Worm (Caenorhabditis elegans) whole organism, L4 larva: ENCODE results near the gene K10B3.5.

Experiments used
- F44E2.7 ChIP-seq: fragments of 200-800 bp; sonication (Bioruptor generic); IDR thresholded peaks from 2 replicates; pipeline ENCODE4 v2.1.2; 2022; ENCODE audit warnings: missing genetic modification characterization, missing compliant biosample characterization
- R02D3.7 ChIP-seq: fragments of 150-350 bp; sonication (generic microtip); optimal IDR thresholded peaks from 3 replicates; lab custom pipeline; 2014; ENCODE audit warnings: missing biosample characterization, missing genetic modification characterization
- T20F7.1 ChIP-seq: fragments of 200-800 bp; sonication (Bioruptor generic); optimal IDR thresholded peaks from 2 replicates; lab custom pipeline; 2018; ENCODE audit warnings: mild to moderate bottlenecking, missing genetic modification characterization, missing compliant biosample characterization
- Y105C5A.15 ChIP-seq: fragments of 200-800 bp; sonication (Bioruptor generic); IDR thresholded peaks from 2 replicates; pipeline ENCODE4 v1.3.6; 2022; ENCODE audit warnings: missing genetic modification characterization, missing compliant biosample characterization
- Y5F2A.4 ChIP-seq: fragments of 200-800 bp; sonication (Bioruptor generic); optimal IDR thresholded peaks from 2 replicates; lab custom pipeline; 2018; ENCODE audit warnings: mild to moderate bottlenecking, missing genetic modification characterization, missing compliant biosample characterization
- Y75B8A.6 ChIP-seq: fragments of 200-800 bp; sonication (Bioruptor generic); IDR thresholded peaks from 2 replicates; pipeline ENCODE4 v1.3.6; 2022; ENCODE audit warnings: missing genetic modification reagents, missing genetic modification characterization, missing compliant biosample characterization
- arid-1 ChIP-seq: fragments of 200-800 bp; sonication (Bioruptor generic); conservative IDR thresholded peaks from 2 replicates; pipeline ENCODE4 v1.3.6; 2022; ENCODE audit warnings: missing genetic modification reagents, missing genetic modification characterization, missing compliant biosample characterization
- ceh-20 ChIP-seq: fragments of 200-800 bp; sonication (Bioruptor generic); IDR thresholded peaks from 2 replicates; pipeline ENCODE4 v1.3.6; 2022; ENCODE audit warnings: missing genetic modification reagents, missing genetic modification characterization, missing compliant biosample characterization
- ceh-28 ChIP-seq: fragments of 150-350 bp; optimal IDR thresholded peaks from 2 replicates; lab custom pipeline; 2014; ENCODE audit warnings: missing biosample characterization, missing genetic modification reagents, missing genetic modification characterization
- ceh-44 ChIP-seq: fragments of 200-800 bp; sonication (Bioruptor generic); IDR thresholded peaks from 2 replicates; pipeline ENCODE4 v1.3.6; 2022; ENCODE audit warnings: missing genetic modification reagents, missing genetic modification characterization, missing compliant biosample characterization
- cey-2 ChIP-seq: sonication (generic microtip); optimal IDR thresholded peaks from 3 replicates; lab custom pipeline; 2017; ENCODE audit warnings: missing genetic modification characterization, mild to moderate bottlenecking, missing compliant biosample characterization, antibody characterized with exemption, borderline replicate concordance; ENCODE audit not compliant: insufficient read depth
- daf-12 ChIP-seq: fragments of 150-350 bp; optimal IDR thresholded peaks from 2 replicates; lab custom pipeline; 2014; ENCODE audit warnings: missing biosample characterization, missing genetic modification reagents, missing genetic modification characterization
- daf-16 ChIP-seq, 3 experiments: sonication (generic microtip); optimal IDR thresholded peaks; 2 replicates each; lab custom pipeline; 2016 to 2017; ENCODE audit warnings: missing genetic modification characterization in 3 of 3, missing genetic modification reagents in 3 of 3, mild to moderate bottlenecking in 2 of 3, missing compliant biosample characterization in 2 of 3, missing biosample characterization in 1 of 3, moderate library complexity in 1 of 3
- daf-8 ChIP-seq: fragments of 200-800 bp; sonication (Bioruptor generic); IDR thresholded peaks from 2 replicates; pipeline ENCODE4 v1.3.6; 2022; ENCODE audit warnings: missing genetic modification characterization, missing compliant biosample characterization
- dmd-6 ChIP-seq: fragments of 200-800 bp; sonication (Bioruptor generic); IDR thresholded peaks from 2 replicates; pipeline ENCODE4 v1.3.6; 2022; ENCODE audit warnings: missing genetic modification reagents, missing genetic modification characterization, missing compliant biosample characterization
- dve-1 ChIP-seq: sonication (generic microtip); optimal IDR thresholded peaks from 2 replicates; lab custom pipeline; 2017; ENCODE audit warnings: antibody characterized with exemption, mild to moderate bottlenecking, missing genetic modification characterization, missing compliant biosample characterization; ENCODE audit not compliant: insufficient read depth
- egl-27 ChIP-seq: sonication (generic microtip); optimal IDR thresholded peaks from 3 replicates; lab custom pipeline; 2017; ENCODE audit warnings: missing biosample characterization, missing genetic modification reagents, missing genetic modification characterization
- egl-43 ChIP-seq: fragments of 200-800 bp; sonication (Bioruptor generic); IDR thresholded peaks from 2 replicates; pipeline ENCODE4 v1.3.6; 2022; ENCODE audit warnings: missing genetic modification reagents, missing genetic modification characterization, missing compliant biosample characterization
- hif-1 ChIP-seq, 2 experiments: sonication (generic microtip); optimal IDR thresholded peaks; 2 replicates each; lab custom pipeline; 2016 to 2017; ENCODE audit warnings: missing compliant biosample characterization in 2 of 2, missing genetic modification characterization in 2 of 2, missing genetic modification reagents in 2 of 2, missing genotype in 2 of 2, mild to moderate bottlenecking in 1 of 2
- hlh-11 ChIP-seq: fragments of 200-800 bp; sonication (Bioruptor generic); optimal IDR thresholded peaks from 2 replicates; lab custom pipeline; 2018; ENCODE audit warnings: mild to moderate bottlenecking, missing genetic modification characterization, missing compliant biosample characterization
- hlh-30 ChIP-seq: sonication (generic microtip); optimal IDR thresholded peaks from 2 replicates; lab custom pipeline; 2017; ENCODE audit warnings: antibody characterized with exemption, mild to moderate bottlenecking, missing genetic modification characterization, missing compliant biosample characterization; ENCODE audit not compliant: insufficient read depth
- jun-1 ChIP-seq: fragments of 150-350 bp; optimal IDR thresholded peaks from 2 replicates; lab custom pipeline; 2014; ENCODE audit warnings: missing biosample characterization, missing genetic modification reagents, missing genetic modification characterization
- lim-7 ChIP-seq: fragments of 200-800 bp; sonication (Bioruptor generic); IDR thresholded peaks from 2 replicates; pipeline ENCODE4 v1.3.6; 2022; ENCODE audit warnings: missing genetic modification characterization, missing compliant biosample characterization
- lin-15B ChIP-seq: fragments of 150-350 bp; sonication (generic microtip); optimal IDR thresholded peaks from 3 replicates; lab custom pipeline; 2014; ENCODE audit warnings: missing biosample characterization, missing genetic modification characterization
- lin-29 ChIP-seq: fragments of 200-800 bp; sonication (Bioruptor generic); IDR thresholded peaks from 2 replicates; pipeline ENCODE4 v1.3.6; 2022; ENCODE audit warnings: missing genetic modification reagents, missing genetic modification characterization, missing compliant biosample characterization
- lin-38 ChIP-seq: fragments of 200-800 bp; sonication (Bioruptor generic); IDR thresholded peaks from 2 replicates; pipeline ENCODE4 v1.3.6; 2022; ENCODE audit warnings: missing genetic modification reagents, missing genetic modification characterization, missing compliant biosample characterization
- lsy-2 ChIP-seq, 2 experiments: fragments of 150-350 bp in 1 of 2; sonication (generic microtip) in 1 of 2; optimal IDR thresholded peaks; 2 replicates each; lab custom pipeline; 2014 to 2017; ENCODE audit warnings: missing biosample characterization in 2 of 2, missing genetic modification characterization in 2 of 2
- mxl-2 ChIP-seq: fragments of 200-800 bp; sonication (Bioruptor generic); conservative IDR thresholded peaks from 2 replicates; pipeline ENCODE4 v1.3.6; 2022; ENCODE audit warnings: missing genetic modification reagents, missing genetic modification characterization, missing compliant biosample characterization
- nhr-10 ChIP-seq: fragments of 150-350 bp; optimal IDR thresholded peaks from 2 replicates; lab custom pipeline; 2014; ENCODE audit warnings: missing biosample characterization, missing genetic modification characterization
- nhr-102 ChIP-seq: sonication (generic microtip); optimal IDR thresholded peaks from 2 replicates; lab custom pipeline; 2016; ENCODE audit warnings: mild to moderate bottlenecking, missing genetic modification characterization, moderate library complexity, missing compliant biosample characterization
- nhr-76 ChIP-seq: fragments of 150-350 bp; optimal IDR thresholded peaks from 2 replicates; lab custom pipeline; 2014; ENCODE audit warnings: missing biosample characterization, missing genetic modification characterization
- pha-4 ChIP-seq, 2 experiments: fragments of 150-350 bp in 1 of 2; fragments of 200-800 bp in 1 of 2; sonication (Bioruptor generic) in 1 of 2; IDR thresholded peaks in 1 of 2; optimal IDR thresholded peaks in 1 of 2; 2 replicates each; pipeline versions ENCODE4 v1.3.6 to Lab custom; 2014 to 2022; ENCODE audit warnings: missing genetic modification characterization in 2 of 2, missing genetic modification reagents in 2 of 2, missing biosample characterization in 1 of 2, missing compliant biosample characterization in 1 of 2
- php-3 ChIP-seq: fragments of 200-800 bp; sonication (Bioruptor generic); IDR thresholded peaks from 2 replicates; pipeline ENCODE4 v1.3.6; 2022; ENCODE audit warnings: missing genetic modification reagents, missing genetic modification characterization, missing compliant biosample characterization
- pqm-1 ChIP-seq: sonication (generic microtip); optimal IDR thresholded peaks from 2 replicates; lab custom pipeline; 2017; ENCODE audit warnings: missing biosample characterization, missing genetic modification characterization
- sdz-12 ChIP-seq: fragments of 200-800 bp; sonication (Bioruptor generic); optimal IDR thresholded peaks from 2 replicates; lab custom pipeline; 2018; ENCODE audit warnings: mild to moderate bottlenecking, missing genetic modification characterization, missing compliant biosample characterization
- set-16 ChIP-seq: fragments of 200-800 bp; sonication (Bioruptor generic); IDR thresholded peaks from 2 replicates; pipeline ENCODE4 v1.3.6; 2022; ENCODE audit warnings: missing genetic modification reagents, missing genetic modification characterization, missing compliant biosample characterization
- snpc-1.2 ChIP-seq: fragments of 200-800 bp; sonication (Bioruptor generic); IDR thresholded peaks from 2 replicates; pipeline ENCODE4 v1.3.6; 2022; ENCODE audit warnings: missing genetic modification reagents, missing genetic modification characterization, missing compliant biosample characterization
- spr-1 ChIP-seq: sonication (generic microtip); optimal IDR thresholded peaks from 2 replicates; lab custom pipeline; 2016; ENCODE audit warnings: mild to moderate bottlenecking, missing genetic modification characterization, missing compliant biosample characterization
- tag-97 ChIP-seq: fragments of 200-800 bp; sonication (Bioruptor generic); IDR thresholded peaks from 2 replicates; pipeline ENCODE4 v1.3.6; 2022; ENCODE audit warnings: missing genetic modification characterization, missing compliant biosample characterization
- unc-130 ChIP-seq: sonication (generic microtip); optimal IDR thresholded peaks from 2 replicates; lab custom pipeline; 2016; ENCODE audit warnings: missing genetic modification reagents, missing genetic modification characterization, missing compliant biosample characterization
- vab-7 ChIP-seq: fragments of 200-800 bp; sonication (Bioruptor generic); IDR thresholded peaks from 2 replicates; pipeline ENCODE4 v1.3.6; 2022; ENCODE audit warnings: missing genetic modification reagents, missing genetic modification characterization, missing compliant biosample characterization
- zag-1 ChIP-seq: fragments of 150-350 bp; optimal IDR thresholded peaks from 2 replicates; lab custom pipeline; 2014; ENCODE audit warnings: missing biosample characterization, missing genetic modification characterization
- zfp-3 ChIP-seq: fragments of 200-800 bp; sonication (Bioruptor generic); conservative IDR thresholded peaks from 2 replicates; pipeline ENCODE4 v1.3.6; 2022; ENCODE audit warnings: missing genetic modification reagents, missing genetic modification characterization, missing compliant biosample characterization
- zip-2 ChIP-seq: fragments of 150-350 bp; optimal IDR thresholded peaks from 2 replicates; lab custom pipeline; 2014; ENCODE audit warnings: missing biosample characterization, missing genetic modification characterization

K10B3.5 gene

DNA sequence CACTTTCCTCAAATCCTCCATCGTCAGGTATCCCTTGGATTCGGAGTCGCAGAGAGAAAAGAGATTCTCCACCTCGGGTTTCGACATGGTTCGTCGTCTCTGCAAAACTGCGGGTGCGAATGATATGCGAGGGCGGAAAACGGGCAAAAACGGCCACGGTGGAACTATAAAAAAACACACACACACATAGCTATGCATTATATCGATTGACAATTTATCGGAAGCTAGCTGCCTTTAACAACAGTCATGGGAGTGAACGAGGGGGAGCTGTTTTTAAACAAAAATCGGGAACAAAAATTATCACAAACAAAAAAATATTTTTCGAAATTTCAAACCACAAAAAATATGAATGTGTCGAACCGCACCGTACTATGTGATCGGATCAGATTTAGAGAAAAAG is 47.0 kb downstream of the K10B3.5 start, which contains the start of gene rsef-1:
Gene rsef-1 (minus strand): TSS at position 101 of the 400 bp plus-strand sequence.
- TF ChIP-seq egl-43 (GFP tag; lab: Robert Waterston, UW) (no peak), egl-27 (tag; lab: Kevin White, UChicago) (no peak), ceh-20 (GFP tag; lab: Robert Waterston, UW) (no peak), hif-1 (tag; optimal IDR thresholded peaks at IDR 0.05; lab: Kevin White, UChicago) (no peak), ceh-44 (no peak), nhr-76 (tag; lab: Kevin White, UChicago) (no peak), Y5F2A.4 (no peak), Y105C5A.15 (GFP tag; lab: Robert Waterston, UW) (no peak), lin-15B (no peak), lim-7 (GFP tag; lab: Robert Waterston, UW) (no peak), hlh-11 (tag; lab: Kevin White, UChicago) (no peak), zfp-3 (GFP tag; lab: Robert Waterston, UW) (no peak)

DNA sequence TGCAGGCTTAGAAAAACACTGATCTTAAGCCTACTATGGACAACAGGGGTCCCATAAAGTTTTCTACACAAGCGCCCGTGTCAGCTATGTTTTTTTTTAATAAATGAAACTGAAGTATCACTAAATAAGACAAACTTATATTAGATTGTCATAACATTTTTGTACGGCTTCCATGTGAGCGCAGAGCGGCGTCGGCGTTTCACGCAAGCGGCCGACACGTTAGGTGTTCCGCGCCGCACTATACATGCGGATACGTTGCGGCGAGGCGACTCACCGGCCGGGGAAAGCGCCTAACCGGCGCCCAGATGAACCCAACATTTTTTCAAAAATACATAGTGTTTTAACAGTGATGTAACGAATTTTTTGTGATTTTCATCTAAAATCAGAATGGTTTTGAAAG is 48.6 kb downstream of the K10B3.5 start:
- TF ChIP-seq pqm-1 (tag; lab: Kevin White, UChicago): no peak
- TF ChIP-seq nhr-10 (tag; lab: Kevin White, UChicago): no peak
- TF ChIP-seq set-16: peak; percentile 46; the same call in 1 of the 2 replicates
- 0 out of 2 replicates have a peak, but pooled peaks have one; percentile 25 for TF ChIP-seq snpc-1.2 (GFP tag; lab: Robert Waterston, UW)

DNA sequence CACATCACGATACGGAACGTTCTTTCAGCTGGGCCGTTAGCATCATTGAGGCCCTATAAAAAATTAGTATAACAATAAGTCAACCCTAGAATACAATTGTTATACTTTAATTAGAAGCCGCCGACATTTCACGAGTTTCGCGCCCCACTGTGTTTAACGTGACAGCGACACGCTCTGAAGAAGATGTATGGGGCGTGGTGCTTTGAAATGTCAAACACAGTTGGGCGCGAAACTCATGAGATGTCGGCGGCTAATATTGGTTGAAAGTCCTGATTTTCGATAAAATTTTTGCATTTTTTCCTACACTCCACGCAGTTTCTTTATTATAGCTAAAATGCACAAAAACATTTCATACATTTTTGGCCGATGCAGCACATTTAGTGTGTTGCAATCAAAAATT is 50.2 kb downstream of the K10B3.5 start:
- TF ChIP-seq jun-1: no peak
- TF ChIP-seq Y5F2A.4: no peak
- TF ChIP-seq cey-2: no peak
- TF ChIP-seq tag-97 (GFP tag; lab: Robert Waterston, UW): no peak
- no peak for TF ChIP-seq nhr-102
- TF ChIP-seq daf-12 (tag; lab: Kevin White, UChicago): no peak
- TF ChIP-seq ceh-28 (tag; lab: Kevin White, UChicago): no peak
- no peak for TF ChIP-seq sdz-12 (GFP tag; lab: Kevin White, UChicago)
- no peak for TF ChIP-seq hlh-30 (tag; lab: Kevin White, UChicago)
- no peak for TF ChIP-seq lsy-2 (tag; optimal IDR thresholded peaks at IDR 0.05; lab: Kevin White, UChicago)
- TF ChIP-seq hif-1 (tag; optimal IDR thresholded peaks at IDR 0.05; lab: Kevin White, UChicago): no peak
- TF ChIP-seq php-3 (GFP tag; lab: Robert Waterston, UW): no peak
- TF ChIP-seq R02D3.7 (tag; lab: Kevin White, UChicago): no peak
- TF ChIP-seq, all 104 proteins: peak for 0

DNA sequence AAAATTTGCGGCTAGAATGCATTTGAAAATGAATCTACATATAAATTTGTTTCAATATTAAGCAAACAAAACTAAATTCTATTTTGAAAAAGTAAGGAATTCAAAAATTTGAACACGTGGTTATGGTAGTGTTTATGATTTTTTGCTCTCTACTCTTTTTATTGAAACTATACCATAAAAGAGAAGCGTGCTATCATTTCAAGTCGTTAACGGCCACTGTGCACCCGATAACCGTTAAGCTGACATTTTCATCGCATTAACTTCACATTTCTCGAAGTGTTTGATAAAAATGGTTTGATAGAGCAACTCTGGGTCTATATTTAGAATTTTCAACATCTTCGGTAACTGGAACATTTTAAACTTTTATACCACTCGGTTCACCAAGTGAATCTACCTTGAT is 51.5 kb downstream of the K10B3.5 start, which contains the start of gene twk-26:
Gene twk-26 (minus strand): TSS at position 23 of the 400 bp plus-strand sequence.
- 0 out of 2 replicates have a peak, but pooled peaks have one; percentile 5 for TF ChIP-seq php-3 (GFP tag; lab: Robert Waterston, UW)
- TF ChIP-seq zip-2 (tag; lab: Kevin White, UChicago): no peak
- TF ChIP-seq daf-16 (GFP tag; optimal IDR thresholded peaks at IDR 0.05; lab: Kevin White, UChicago): no peak
- peak; percentile 69 for TF ChIP-seq daf-16 (tag; optimal IDR thresholded peaks at IDR 0.05; lab: Kevin White, UChicago)
- peak; percentile 47 for TF ChIP-seq hlh-11 (tag; lab: Kevin White, UChicago)
- no peak for TF ChIP-seq T20F7.1 (GFP tag; lab: Kevin White, UChicago)
- TF ChIP-seq daf-8 (GFP tag; lab: Robert Waterston, UW): no peak
- no peak for TF ChIP-seq tag-97 (GFP tag; lab: Robert Waterston, UW)
- no peak for TF ChIP-seq mxl-2 (GFP tag; lab: Robert Waterston, UW)
- TF ChIP-seq vab-7 (GFP tag; lab: Robert Waterston, UW): no peak
- no peak for TF ChIP-seq unc-130 (GFP tag; lab: Kevin White, UChicago)
- TF ChIP-seq arid-1 (GFP tag; lab: Robert Waterston, UW): no peak
- no peak for TF ChIP-seq Y75B8A.6
- no peak for TF ChIP-seq spr-1
- TF ChIP-seq lin-29 (GFP tag; lab: Robert Waterston, UW): no peak
- TF ChIP-seq zag-1: no peak
- TF ChIP-seq sdz-12 (GFP tag; lab: Kevin White, UChicago): no peak
- TF ChIP-seq nhr-102: no peak
- TF ChIP-seq F44E2.7 (GFP tag; lab: Robert Waterston, UW): no peak
- peak; percentile 39 for TF ChIP-seq dmd-6
- TF ChIP-seq pqm-1 (tag; lab: Kevin White, UChicago): peak; percentile 83
- no peak for TF ChIP-seq pha-4 (GFP tag; IDR thresholded peaks at IDR 0.05; lab: Robert Waterston, UW)
- no peak for TF ChIP-seq pha-4 (tag; optimal IDR thresholded peaks at IDR 0.05; lab: Kevin White, UChicago)
- TF ChIP-seq lin-38 (GFP tag; lab: Robert Waterston, UW): no peak
- peak; percentile 17 for TF ChIP-seq dve-1 (tag; lab: Kevin White, UChicago)
